Worm (Caenorhabditis elegans): ENCODE results near the gene F53G2.2.

F53G2.2 gene

DNA sequence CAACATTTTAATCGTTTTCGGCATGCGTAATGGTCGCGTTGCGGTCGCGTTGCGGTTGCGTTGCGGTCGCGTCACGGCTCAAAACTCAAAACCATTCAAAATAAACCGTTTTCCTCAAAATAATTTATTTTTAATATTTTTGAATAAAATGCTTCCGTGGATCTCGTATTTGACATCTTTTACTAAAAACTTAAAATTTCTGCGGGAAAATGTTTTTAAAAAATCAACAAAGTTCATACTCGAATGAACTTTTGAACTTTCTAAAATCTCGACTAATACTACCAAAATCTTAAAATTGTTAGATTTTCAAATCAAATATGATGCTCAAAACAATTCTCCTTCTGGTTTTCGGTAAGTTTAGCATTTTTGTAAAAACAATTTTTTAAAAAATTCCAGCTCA is at the start of gene F53G2.2:
Gene F53G2.2 (plus strand): TSS at position 301 of the 400 bp plus-strand sequence.
- no peak for TF ChIP-seq him-1 (tag; optimal IDR thresholded peaks at IDR 0.05)
- no peak for TF ChIP-seq W03F9.2 (tag; optimal IDR thresholded peaks at IDR 0.05)
- TF ChIP-seq dao-5 (tag; optimal IDR thresholded peaks at IDR 0.05): no peak

DNA sequence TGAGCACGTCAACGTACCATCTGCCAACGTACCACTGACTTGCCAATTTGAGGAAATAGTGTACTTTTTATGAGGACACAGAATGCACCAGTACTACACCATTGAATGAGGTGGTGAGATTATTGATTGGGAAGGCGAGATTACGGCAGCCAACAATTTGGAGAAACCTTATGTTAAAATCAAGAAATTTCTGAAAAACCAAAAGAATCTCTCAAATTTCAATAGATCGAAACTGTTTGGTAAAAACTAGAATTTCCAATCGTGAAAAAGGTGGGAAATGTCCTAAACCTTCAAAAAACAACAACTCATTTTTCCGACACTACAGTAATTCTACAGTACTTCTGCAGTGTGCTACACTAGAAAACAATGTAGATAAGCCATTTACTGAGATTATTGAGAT is 49.7 kb upstream of the F53G2.2 start, which contains the start of gene ceh-86:
Gene ceh-86 (minus strand): TSS at position 101 of the 400 bp plus-strand sequence.
- TF ChIP-seq him-1 (tag; optimal IDR thresholded peaks at IDR 0.05) (no peak), dao-5 (tag; optimal IDR thresholded peaks at IDR 0.05) (no peak), W03F9.2 (tag; optimal IDR thresholded peaks at IDR 0.05) (no peak)

DNA sequence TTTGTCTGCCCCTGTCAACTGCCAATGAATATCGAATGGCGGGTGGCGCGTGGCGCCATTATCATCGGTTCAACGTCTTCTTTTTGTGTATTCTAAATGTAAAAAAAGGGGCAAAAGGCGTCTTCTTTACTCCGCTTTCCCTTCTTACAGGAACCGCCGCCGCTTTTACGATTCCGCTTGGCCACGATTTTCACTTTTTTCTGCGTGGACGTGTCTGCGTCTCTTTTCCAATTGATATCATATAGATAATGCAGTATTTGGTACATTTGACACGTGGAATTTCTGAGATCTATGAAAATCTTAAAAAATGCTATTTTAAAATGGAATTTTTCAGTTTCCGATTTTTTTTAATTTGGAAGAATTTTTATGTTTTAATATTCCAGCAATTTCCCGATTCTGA is 46.2 kb upstream of the F53G2.2 start:
- TF ChIP-seq dao-5 (tag; optimal IDR thresholded peaks at IDR 0.05) (no peak), W03F9.2 (tag; optimal IDR thresholded peaks at IDR 0.05) (no peak), him-1 (tag; optimal IDR thresholded peaks at IDR 0.05) (no peak)

DNA sequence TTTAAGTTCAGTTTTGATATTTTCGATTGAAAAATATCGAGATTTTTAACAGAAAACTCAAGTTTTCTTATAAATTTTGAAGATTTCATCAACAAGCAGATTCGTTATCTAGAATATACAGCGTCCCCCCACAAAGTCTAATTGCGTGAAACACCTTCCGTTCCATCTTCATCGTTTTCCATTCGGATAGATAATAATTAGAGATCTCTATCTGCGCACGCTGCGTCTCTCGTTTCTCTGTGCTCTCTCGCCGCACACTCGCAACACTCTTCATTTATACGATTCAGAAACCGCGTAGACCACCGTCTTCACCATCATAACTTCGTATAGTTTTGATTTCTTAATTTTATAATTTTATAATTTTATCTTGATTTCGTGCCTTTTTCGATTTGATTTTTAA is 45.0 kb upstream of the F53G2.2 start:
- TF ChIP-seq him-1 (tag; optimal IDR thresholded peaks at IDR 0.05): no peak
- TF ChIP-seq dao-5 (tag; optimal IDR thresholded peaks at IDR 0.05): no peak
- TF ChIP-seq W03F9.2 (tag; optimal IDR thresholded peaks at IDR 0.05): no peak

DNA sequence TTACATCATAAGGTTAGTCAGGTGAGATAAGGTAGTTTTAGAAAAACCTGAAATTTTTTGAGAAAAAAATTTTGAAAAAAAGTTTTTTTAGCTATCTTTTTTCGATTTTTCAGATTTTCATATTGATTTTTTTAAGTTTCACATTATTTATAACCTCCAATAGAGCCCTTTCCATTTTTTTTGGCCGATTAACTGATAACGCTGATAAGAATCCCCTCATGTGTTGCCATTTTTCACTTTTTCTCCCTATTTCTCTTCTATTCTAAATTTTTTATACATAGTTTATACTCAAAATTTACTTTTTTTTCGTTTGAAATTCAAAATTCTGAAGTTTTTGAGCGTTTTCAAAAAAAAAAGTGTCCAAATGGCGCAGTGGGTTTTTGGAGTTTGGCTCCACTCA is 43.5 kb upstream of the F53G2.2 start:
- no peak for TF ChIP-seq dao-5 (tag; optimal IDR thresholded peaks at IDR 0.05)
- no peak for TF ChIP-seq him-1 (tag; optimal IDR thresholded peaks at IDR 0.05)
- no peak for TF ChIP-seq W03F9.2 (tag; optimal IDR thresholded peaks at IDR 0.05)

DNA sequence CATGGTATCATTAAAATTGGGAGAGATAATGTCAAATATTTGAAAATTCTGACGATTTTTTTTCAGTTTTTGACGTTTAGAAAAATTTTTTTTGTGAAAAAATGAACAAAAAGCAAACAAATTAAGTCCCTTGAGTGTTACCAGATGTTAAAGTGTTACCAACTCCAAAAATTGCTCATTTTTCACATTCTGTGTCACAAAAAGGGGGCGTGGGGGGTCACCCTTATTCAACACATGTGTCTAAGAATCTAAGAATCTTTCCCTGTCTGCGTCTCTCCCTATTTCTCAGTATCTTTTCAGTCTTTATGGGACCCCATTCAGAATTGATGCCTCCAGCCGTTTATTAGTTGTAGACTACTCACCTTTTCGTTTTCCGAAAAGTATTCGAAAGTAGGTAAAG is 42.8 kb upstream of the F53G2.2 start:
- TF ChIP-seq dao-5 (tag; optimal IDR thresholded peaks at IDR 0.05) (no peak), him-1 (tag; optimal IDR thresholded peaks at IDR 0.05) (no peak), W03F9.2 (tag; optimal IDR thresholded peaks at IDR 0.05) (no peak)

DNA sequence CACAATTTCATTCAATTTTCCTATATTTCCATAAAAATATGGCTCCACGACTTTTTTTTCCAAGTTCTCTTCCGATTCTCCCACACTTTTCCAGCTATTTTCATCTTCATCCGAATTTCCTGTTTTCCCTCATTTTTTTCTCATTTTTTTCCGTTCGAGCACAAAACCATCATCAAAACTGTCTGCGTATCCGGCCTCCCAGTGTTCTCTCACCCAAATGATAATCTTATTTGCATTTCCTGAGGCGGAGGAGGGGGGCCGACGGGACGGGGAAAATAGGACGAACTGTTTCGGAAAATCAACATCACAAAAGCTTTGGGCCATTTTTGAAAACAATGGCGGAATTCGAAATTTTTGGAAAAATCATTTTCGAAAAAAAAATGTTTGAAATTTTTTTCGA is 41.4 kb upstream of the F53G2.2 start:
- TF ChIP-seq him-1 (tag; optimal IDR thresholded peaks at IDR 0.05) (no peak), W03F9.2 (tag; optimal IDR thresholded peaks at IDR 0.05) (no peak), dao-5 (tag; optimal IDR thresholded peaks at IDR 0.05) (no peak)

DNA sequence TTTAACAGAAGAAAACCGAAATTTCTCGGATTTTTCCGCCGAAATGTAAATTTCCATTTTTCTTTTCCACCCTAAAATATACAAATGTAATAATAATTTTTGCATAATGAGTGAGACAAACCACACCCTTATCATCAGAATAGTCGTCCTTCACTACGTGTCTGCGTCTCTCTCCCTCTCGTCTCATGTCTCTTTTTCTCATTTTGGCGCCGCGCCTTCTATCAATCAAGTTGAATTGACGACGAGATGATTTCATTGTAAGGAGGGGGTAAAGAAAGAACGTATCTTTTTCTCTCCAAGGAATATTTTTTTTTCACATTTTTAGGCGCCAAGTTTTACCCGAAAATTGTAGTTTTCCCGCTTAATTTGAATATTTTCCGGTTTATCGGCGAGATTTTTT is 39.5 kb upstream of the F53G2.2 start:
- TF ChIP-seq W03F9.2 (tag; optimal IDR thresholded peaks at IDR 0.05): no peak
- TF ChIP-seq dao-5 (tag; optimal IDR thresholded peaks at IDR 0.05): no peak

DNA sequence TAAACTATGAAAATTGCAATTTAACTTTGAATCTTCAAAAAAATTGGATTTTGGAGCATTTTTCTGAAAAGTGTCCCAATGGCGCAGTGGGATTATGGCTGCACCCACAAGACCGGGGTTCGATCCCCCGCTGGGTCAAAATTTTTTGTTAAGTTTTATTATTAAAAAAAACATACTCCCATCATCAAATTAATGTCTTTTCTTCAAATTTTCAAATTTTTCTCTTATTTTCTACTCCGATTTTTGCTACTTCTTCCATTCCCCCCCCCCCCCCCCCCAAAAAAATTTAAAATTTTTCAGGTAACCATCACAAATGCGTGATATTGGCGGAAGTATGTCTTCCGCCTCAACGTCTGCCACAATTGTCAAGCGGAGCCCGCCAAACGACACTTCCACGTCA is 38.7 kb upstream of the F53G2.2 start, which contains the start of gene vab-19:
Gene vab-19 (plus strand): TSS at position 301 of the 400 bp plus-strand sequence.
- TF ChIP-seq him-1 (tag; optimal IDR thresholded peaks at IDR 0.05): no peak

DNA sequence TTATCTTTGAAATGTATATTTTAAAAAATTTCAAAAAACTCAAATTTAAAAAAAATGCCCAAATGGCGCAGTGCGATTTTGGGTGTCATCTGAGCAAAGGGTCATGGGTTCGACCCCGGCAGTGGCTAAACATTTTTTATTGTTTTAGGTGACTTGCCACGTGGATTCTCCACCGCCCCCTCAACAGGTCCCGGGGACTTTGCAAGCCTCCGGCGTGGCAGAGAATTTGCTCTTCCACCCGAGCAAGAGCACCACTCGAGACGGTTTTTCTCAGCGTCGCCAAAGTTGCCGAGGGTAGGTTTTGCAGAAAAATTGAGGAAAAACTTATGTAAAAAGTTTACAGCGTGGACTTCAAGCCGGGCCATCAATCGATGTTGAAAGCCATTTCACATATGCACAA is 36.6 kb upstream of the F53G2.2 start:
- TF ChIP-seq dao-5 (tag; optimal IDR thresholded peaks at IDR 0.05) (no peak), W03F9.2 (tag; optimal IDR thresholded peaks at IDR 0.05) (no peak), him-1 (tag; optimal IDR thresholded peaks at IDR 0.05) (no peak)

DNA sequence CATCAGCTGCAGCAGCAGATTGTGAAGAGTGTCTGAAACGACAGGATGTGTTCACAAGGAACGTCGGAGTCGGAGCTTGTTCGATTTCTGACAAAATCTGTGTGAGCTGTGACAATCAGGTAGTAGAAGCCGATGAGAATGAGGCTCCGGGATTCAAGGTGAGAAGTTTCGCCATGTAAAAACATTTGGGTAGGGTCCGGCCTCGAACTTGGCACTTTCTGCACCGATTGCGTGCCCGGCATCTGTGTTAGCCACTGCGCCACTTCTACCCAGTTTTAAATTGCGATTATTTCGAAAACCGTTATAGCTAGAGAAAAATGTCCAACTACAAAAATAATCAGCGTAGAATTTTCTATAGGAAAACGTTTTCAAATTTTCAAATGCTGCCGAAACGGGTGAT is 35.0 kb upstream of the F53G2.2 start:
- no peak for TF ChIP-seq him-1 (tag; optimal IDR thresholded peaks at IDR 0.05)
- TF ChIP-seq W03F9.2 (tag; optimal IDR thresholded peaks at IDR 0.05): no peak

DNA sequence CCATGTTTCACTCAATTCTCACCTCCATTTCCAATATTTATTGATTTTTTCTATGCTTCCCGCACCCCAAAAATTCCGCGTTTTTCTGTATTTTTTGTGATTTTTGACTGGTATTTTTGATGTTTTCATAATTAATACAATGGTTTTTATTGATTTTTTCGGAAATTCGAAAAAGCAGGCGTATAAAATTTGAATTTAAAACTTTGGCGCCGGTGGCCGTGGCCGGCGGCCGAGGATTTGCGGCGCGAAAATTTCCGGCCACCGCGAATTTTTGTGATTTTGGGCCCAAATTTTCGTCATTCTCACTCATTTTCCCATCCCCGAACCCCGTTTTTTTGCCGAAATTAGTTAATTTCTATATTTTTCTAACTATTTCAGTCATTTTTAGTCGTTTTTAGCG is 30.7 kb upstream of the F53G2.2 start:
- TF ChIP-seq W03F9.2 (tag; optimal IDR thresholded peaks at IDR 0.05): peak; percentile 6
- no peak for TF ChIP-seq dao-5 (tag; optimal IDR thresholded peaks at IDR 0.05)
- TF ChIP-seq him-1 (tag; optimal IDR thresholded peaks at IDR 0.05): peak; percentile 31

DNA sequence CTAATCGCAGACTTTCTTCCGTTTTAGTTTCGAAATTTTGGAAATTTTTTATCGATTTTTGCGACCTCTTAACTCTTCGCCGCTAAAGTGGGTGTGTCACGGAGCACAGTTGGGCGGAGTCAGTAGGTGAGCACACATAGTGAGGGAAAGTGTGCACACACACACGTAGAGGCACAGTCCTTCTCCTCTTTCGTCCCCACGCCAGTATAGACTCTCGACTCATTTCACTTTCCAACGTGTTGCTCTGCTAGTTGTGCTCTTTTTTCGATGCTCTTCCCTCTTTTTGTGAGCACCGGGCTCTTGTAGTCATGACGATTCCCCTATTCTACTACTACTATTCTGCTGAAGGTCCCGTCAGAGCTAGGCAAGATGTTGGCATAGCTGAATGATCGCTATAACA is 29.2 kb upstream of the F53G2.2 start:
- TF ChIP-seq W03F9.2 (tag; optimal IDR thresholded peaks at IDR 0.05): no peak
- no peak for TF ChIP-seq him-1 (tag; optimal IDR thresholded peaks at IDR 0.05)
- TF ChIP-seq dao-5 (tag; optimal IDR thresholded peaks at IDR 0.05): no peak

DNA sequence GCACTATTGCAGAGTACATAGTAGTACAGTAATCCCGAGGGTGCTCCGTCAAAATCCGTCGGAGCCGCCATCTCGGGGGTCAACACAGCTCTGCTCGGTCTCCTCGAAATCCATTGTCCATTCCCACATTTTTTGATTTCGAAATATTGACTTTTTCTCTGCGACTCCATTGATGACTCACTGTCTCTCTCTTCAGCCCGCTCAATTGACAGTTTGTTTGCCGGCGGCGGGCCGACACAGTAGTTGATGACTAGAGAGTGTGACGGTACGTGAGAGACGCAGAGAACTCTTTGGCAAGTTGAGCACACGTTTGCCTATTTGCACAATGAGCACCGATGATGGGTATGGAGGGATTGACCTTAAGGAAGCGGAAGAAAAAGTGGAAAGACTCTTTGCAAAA is 26.9 kb upstream of the F53G2.2 start:
- TF ChIP-seq W03F9.2 (tag; optimal IDR thresholded peaks at IDR 0.05): no peak
- TF ChIP-seq him-1 (tag; optimal IDR thresholded peaks at IDR 0.05): no peak
- no peak for TF ChIP-seq dao-5 (tag; optimal IDR thresholded peaks at IDR 0.05)

DNA sequence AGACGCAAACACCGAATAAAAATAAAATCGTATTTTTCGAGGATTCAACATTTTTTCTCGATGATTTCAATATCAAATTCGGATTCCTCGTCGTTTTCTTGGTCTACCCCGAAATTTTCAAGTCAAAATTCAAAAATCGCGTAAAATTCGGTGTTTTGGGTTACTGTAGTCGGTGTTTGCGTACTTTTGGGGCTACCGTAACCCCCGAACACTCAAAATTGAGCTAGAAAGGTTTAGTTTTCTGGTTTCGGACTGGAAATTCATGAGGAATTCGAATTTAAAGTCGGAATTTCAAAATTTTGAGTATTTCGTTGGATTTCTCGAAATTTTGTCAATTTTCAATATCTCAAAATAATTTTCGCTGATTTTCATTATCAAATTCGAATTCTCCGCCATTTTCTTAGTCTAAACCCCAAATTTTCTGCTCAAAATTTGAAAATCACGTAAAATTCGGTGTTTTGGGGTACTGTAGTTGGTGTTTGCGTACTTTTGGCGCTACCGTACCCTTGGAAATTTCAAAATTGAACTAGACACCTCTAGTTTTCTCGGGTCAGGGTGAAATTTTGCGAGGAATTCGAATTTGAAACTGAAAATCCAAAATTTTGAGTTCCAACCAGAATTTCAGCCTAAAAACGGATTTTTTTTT is 25.7 kb upstream of the F53G2.2 start:
- TF ChIP-seq dao-5 (tag; optimal IDR thresholded peaks at IDR 0.05) (no peak), him-1 (tag; optimal IDR thresholded peaks at IDR 0.05) (no peak), W03F9.2 (tag; optimal IDR thresholded peaks at IDR 0.05) (no peak)

Measured in whole organism, L4/young adult.